Worm (Caenorhabditis elegans) whole organism, late embryonic: ENCODE data around the gene atgl-1.

Experiments used
- K09A11.1 ChIP-seq: sonication (generic microtip); optimal IDR thresholded peaks from 2 replicates; lab custom pipeline; 2017; ENCODE audit warnings: antibody characterized with exemption, mild to moderate bottlenecking, missing genetic modification characterization, missing compliant biosample characterization; ENCODE audit not compliant: insufficient read depth
- Y22D7AL.16 ChIP-seq: sonication (generic microtip); optimal IDR thresholded peaks from 2 replicates; lab custom pipeline; 2016; ENCODE audit warnings: missing genetic modification characterization, missing compliant biosample characterization
- ahr-1 ChIP-seq: sonication (generic microtip); optimal IDR thresholded peaks from 2 replicates; lab custom pipeline; 2016; ENCODE audit warnings: missing genetic modification characterization, missing compliant biosample characterization
- ceh-14 ChIP-seq: sonication (generic microtip); optimal IDR thresholded peaks from 2 replicates; lab custom pipeline; 2016; ENCODE audit warnings: missing genotype, missing genetic modification characterization, missing compliant biosample characterization
- ceh-18 ChIP-seq: sonication (generic microtip); optimal IDR thresholded peaks from 2 replicates; lab custom pipeline; 2016; ENCODE audit warnings: missing genetic modification characterization, missing compliant biosample characterization
- ceh-19 ChIP-seq: fragments of 200-800 bp; sonication (Bioruptor generic); optimal IDR thresholded peaks from 2 replicates; lab custom pipeline; 2018; ENCODE audit warnings: mild to moderate bottlenecking, missing genetic modification characterization, missing compliant biosample characterization
- ceh-22 ChIP-seq: sonication (generic microtip); optimal IDR thresholded peaks from 2 replicates; lab custom pipeline; 2017; ENCODE audit warnings: missing biosample characterization, missing genetic modification characterization
- ceh-31 ChIP-seq: sonication (generic microtip); optimal IDR thresholded peaks from 2 replicates; lab custom pipeline; 2016; ENCODE audit warnings: missing genetic modification characterization, missing compliant biosample characterization
- ceh-34 ChIP-seq: sonication (generic microtip); optimal IDR thresholded peaks from 2 replicates; lab custom pipeline; 2016; ENCODE audit warnings: mild to moderate bottlenecking, missing genetic modification characterization, missing compliant biosample characterization
- ceh-6 ChIP-seq: fragments of 200-800 bp; sonication (Bioruptor generic); optimal IDR thresholded peaks from 2 replicates; lab custom pipeline; 2018; ENCODE audit warnings: mild to moderate bottlenecking, missing genetic modification characterization, missing compliant biosample characterization
- che-1 ChIP-seq: sonication (generic microtip); optimal IDR thresholded peaks from 2 replicates; lab custom pipeline; 2016; ENCODE audit warnings: mild to moderate bottlenecking, missing genetic modification characterization, missing compliant biosample characterization
- dve-1 ChIP-seq: sonication (generic microtip); optimal IDR thresholded peaks from 2 replicates; lab custom pipeline; 2017; ENCODE audit warnings: antibody characterized with exemption, mild to moderate bottlenecking, missing genetic modification characterization, missing compliant biosample characterization
- elt-2 ChIP-seq: sonication (generic microtip); optimal IDR thresholded peaks from 2 replicates; lab custom pipeline; 2016; ENCODE audit warnings: missing genetic modification reagents, missing genetic modification characterization, missing compliant biosample characterization
- eyg-1 ChIP-seq: sonication (generic microtip); optimal IDR thresholded peaks from 2 replicates; lab custom pipeline; 2016; ENCODE audit warnings: missing genotype, missing genetic modification characterization, missing compliant biosample characterization
- fkh-6 ChIP-seq: sonication (generic microtip); optimal IDR thresholded peaks from 2 replicates; lab custom pipeline; 2016; ENCODE audit warnings: missing genetic modification characterization, missing compliant biosample characterization
- hlh-13 ChIP-seq: fragments of 200-800 bp; sonication (Bioruptor generic); optimal IDR thresholded peaks from 2 replicates; lab custom pipeline; 2018; ENCODE audit warnings: mild to moderate bottlenecking, missing genetic modification characterization, missing compliant biosample characterization
- hlh-15 ChIP-seq: sonication (generic microtip); optimal IDR thresholded peaks from 2 replicates; lab custom pipeline; 2016; ENCODE audit warnings: missing genetic modification characterization, missing compliant biosample characterization
- hlh-30 ChIP-seq: sonication (generic microtip); optimal IDR thresholded peaks from 2 replicates; lab custom pipeline; 2017; ENCODE audit warnings: antibody characterized with exemption, missing genetic modification characterization, missing compliant biosample characterization; ENCODE audit not compliant: insufficient read depth
- hlh-6 ChIP-seq: sonication (generic microtip); optimal IDR thresholded peaks from 2 replicates; lab custom pipeline; 2016; ENCODE audit warnings: missing genotype, missing genetic modification characterization, missing compliant biosample characterization
- hlh-8 ChIP-seq: sonication (generic microtip); optimal IDR thresholded peaks from 2 replicates; lab custom pipeline; 2016; ENCODE audit warnings: missing genotype, missing genetic modification characterization, missing compliant biosample characterization
- lim-6 ChIP-seq: sonication (generic microtip); optimal IDR thresholded peaks from 2 replicates; lab custom pipeline; 2016; ENCODE audit warnings: missing genetic modification characterization, missing compliant biosample characterization
- lin-11 ChIP-seq: fragments of 200-800 bp; sonication (Bioruptor generic); optimal IDR thresholded peaks from 2 replicates; lab custom pipeline; 2018; ENCODE audit warnings: mild to moderate bottlenecking, missing genetic modification characterization, missing compliant biosample characterization
- madf-2 ChIP-seq: sonication (generic microtip); optimal IDR thresholded peaks from 2 replicates; lab custom pipeline; 2017; ENCODE audit warnings: missing genetic modification characterization, missing compliant biosample characterization
- nfya-1 ChIP-seq: sonication (generic microtip); optimal IDR thresholded peaks from 2 replicates; lab custom pipeline; 2017; ENCODE audit warnings: missing genetic modification characterization, mild to moderate bottlenecking, missing compliant biosample characterization, antibody characterized with exemption, moderate library complexity
- nhr-11 ChIP-seq: fragments of 150-350 bp; optimal IDR thresholded peaks from 2 replicates; lab custom pipeline; 2014; ENCODE audit warnings: missing biosample characterization, missing genetic modification characterization
- nhr-232 ChIP-seq: sonication (generic microtip); optimal IDR thresholded peaks from 2 replicates; lab custom pipeline; 2016; ENCODE audit warnings: missing genetic modification characterization, missing compliant biosample characterization
- pat-9 ChIP-seq: fragments of 200-800 bp; sonication (Bioruptor generic); optimal IDR thresholded peaks from 2 replicates; lab custom pipeline; 2018; ENCODE audit warnings: mild to moderate bottlenecking, missing genetic modification characterization, moderate library complexity, missing compliant biosample characterization
- pax-1 ChIP-seq: fragments of 150-350 bp; optimal IDR thresholded peaks from 2 replicates; lab custom pipeline; 2014; ENCODE audit warnings: missing biosample characterization, missing genetic modification characterization
- pha-2 ChIP-seq: sonication (generic microtip); optimal IDR thresholded peaks from 2 replicates; lab custom pipeline; 2017; ENCODE audit warnings: mild to moderate bottlenecking, missing genetic modification characterization, missing compliant biosample characterization
- pros-1 ChIP-seq: fragments of 150-350 bp; optimal IDR thresholded peaks from 2 replicates; lab custom pipeline; 2014; ENCODE audit warnings: missing biosample characterization, missing genetic modification reagents, missing genetic modification characterization
- ref-2 ChIP-seq: sonication (generic microtip); optimal IDR thresholded peaks from 2 replicates; lab custom pipeline; 2016; ENCODE audit warnings: missing genetic modification characterization, missing compliant biosample characterization
- rnt-1 ChIP-seq: sonication (generic microtip); optimal IDR thresholded peaks from 2 replicates; lab custom pipeline; 2016; ENCODE audit warnings: missing genetic modification characterization, missing compliant biosample characterization
- sdc-2 ChIP-seq: sonication (generic microtip); optimal IDR thresholded peaks from 2 replicates; lab custom pipeline; 2016; ENCODE audit warnings: missing genotype, missing genetic modification characterization, missing compliant biosample characterization
- syd-9 ChIP-seq: sonication (generic microtip); optimal IDR thresholded peaks from 2 replicates; lab custom pipeline; 2016; ENCODE audit warnings: mild to moderate bottlenecking, missing genetic modification characterization, moderate library complexity, missing compliant biosample characterization
- tbx-2 ChIP-seq: sonication (generic microtip); optimal IDR thresholded peaks from 2 replicates; lab custom pipeline; 2016; ENCODE audit warnings: missing genetic modification characterization, missing compliant biosample characterization
- ttx-3 ChIP-seq: sonication (generic microtip); optimal IDR thresholded peaks from 2 replicates; lab custom pipeline; 2016; ENCODE audit warnings: missing genetic modification reagents, missing genetic modification characterization, missing compliant biosample characterization
- unc-42 ChIP-seq: sonication (generic microtip); optimal IDR thresholded peaks from 2 replicates; lab custom pipeline; 2016; ENCODE audit warnings: missing genotype, missing genetic modification characterization, missing compliant biosample characterization
- unc-55 ChIP-seq: sonication (generic microtip); optimal IDR thresholded peaks from 2 replicates; lab custom pipeline; 2017; ENCODE audit warnings: missing biosample characterization, missing genetic modification reagents, missing genetic modification characterization
- unc-86 ChIP-seq: sonication (generic microtip); optimal IDR thresholded peaks from 2 replicates; lab custom pipeline; 2016; ENCODE audit warnings: missing genetic modification characterization, missing compliant biosample characterization
- zip-5 ChIP-seq: sonication (generic microtip); optimal IDR thresholded peaks from 2 replicates; lab custom pipeline; 2016; ENCODE audit warnings: missing genetic modification characterization, missing compliant biosample characterization
- ztf-16 ChIP-seq: sonication (generic microtip); optimal IDR thresholded peaks from 2 replicates; lab custom pipeline; 2017; ENCODE audit warnings: missing genetic modification characterization, missing compliant biosample characterization

Gene atgl-1

DNA sequence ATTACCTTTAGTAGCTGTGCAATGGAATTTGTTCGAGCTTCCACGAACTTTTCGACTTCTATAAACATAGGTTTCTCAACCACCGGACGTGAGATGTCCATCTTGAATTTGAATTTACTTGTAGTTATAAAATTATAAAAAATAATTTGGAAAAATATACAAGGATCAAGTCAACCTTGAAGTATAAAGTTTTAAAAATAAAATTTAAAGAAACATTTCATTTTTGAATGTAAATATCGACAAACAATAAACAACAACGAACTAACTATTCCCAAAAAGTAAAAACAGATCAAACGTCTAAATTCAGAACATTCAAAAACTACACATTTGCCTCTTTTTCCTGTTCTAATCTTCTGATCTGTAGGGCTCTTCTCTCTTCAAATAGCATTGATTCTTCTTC is 11.6 kb upstream of the atgl-1 start, which contains the start of gene popl-1:
Gene popl-1 (minus strand): TSS at position 101 of the 400 bp plus-strand sequence.
- TF ChIP-seq sdc-2 (tag; lab: Kevin White, UChicago) (no peak), lim-6 (no peak), fkh-6 (tag; lab: Kevin White, UChicago) (no peak), ceh-6 (GFP tag; lab: Kevin White, UChicago) (no peak), dve-1 (tag; lab: Kevin White, UChicago) (no peak), lin-11 (no peak), ztf-16 (no peak), eyg-1 (tag; lab: Kevin White, UChicago) (no peak), pat-9 (tag; lab: Kevin White, UChicago) (no peak), ceh-14 (tag; lab: Kevin White, UChicago) (no peak), unc-42 (tag; lab: Kevin White, UChicago) (no peak), K09A11.1 (tag; lab: Kevin White, UChicago) (no peak), pax-1 (tag; lab: Kevin White, UChicago) (no peak), ahr-1 (no peak), rnt-1 (tag; lab: Kevin White, UChicago) (no peak), nhr-11 (tag; lab: Kevin White, UChicago) (no peak), tbx-2 (no peak), madf-2 (tag; lab: Kevin White, UChicago) (no peak), pha-2 (tag; lab: Kevin White, UChicago) (no peak)

ce11 chrIII:6427205-6427604 is 7.9 kb upstream of the atgl-1 start, which contains the start of gene C05D11.8:
TSS of gene C05D11.8 (minus strand) at chrIII:6427305.
- TF ChIP-seq syd-9 (tag; lab: Kevin White, UChicago) (no peak), nhr-232 (tag; lab: Kevin White, UChicago) (no peak), hlh-6 (no peak), rnt-1 (tag; lab: Kevin White, UChicago) (no peak), ceh-22 (tag; lab: Kevin White, UChicago) (no peak), elt-2 (tag; lab: Kevin White, UChicago) (no peak), hlh-13 (GFP tag; lab: Kevin White, UChicago) (no peak), lin-11 (no peak), pax-1 (tag; lab: Kevin White, UChicago) (no peak)

ce11 chrIII:6422721-6423120 is 3.5 kb upstream of the atgl-1 start:
- no peak for TF ChIP-seq zip-5
- TF ChIP-seq ceh-22 (tag; lab: Kevin White, UChicago), result no peak
- no peak for TF ChIP-seq madf-2 (tag; lab: Kevin White, UChicago)
- no peak for TF ChIP-seq pros-1

DNA sequence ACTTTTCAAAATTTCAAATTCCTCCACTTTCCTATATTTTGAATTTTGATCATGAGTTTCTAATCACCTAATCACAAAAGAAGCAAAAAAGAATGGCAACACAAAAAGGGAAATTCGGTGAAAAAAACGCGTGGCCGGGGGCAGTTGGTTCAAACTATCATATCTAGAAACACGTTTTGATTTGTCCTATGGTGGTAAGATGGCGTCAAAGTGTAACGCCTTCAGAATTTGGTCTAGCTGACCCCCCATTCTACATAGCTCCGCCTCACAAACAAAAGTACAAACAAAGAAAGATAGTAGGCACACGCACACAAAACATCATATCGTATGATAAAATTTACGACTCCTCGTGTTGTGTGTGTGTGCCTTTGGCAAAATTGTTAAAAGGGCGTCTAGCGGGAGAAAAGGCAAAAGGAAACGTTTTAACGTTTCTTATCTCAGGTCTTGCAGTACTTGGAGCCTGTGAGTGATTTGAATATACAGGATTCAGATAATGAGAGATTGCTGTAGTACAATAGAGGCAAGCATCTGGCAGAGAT is 2.8 kb upstream of the atgl-1 start:
- no peak for TF ChIP-seq hlh-8
- TF ChIP-seq elt-2 (tag; lab: Kevin White, UChicago), result peak; percentile 49
- TF ChIP-seq sdc-2 (tag; lab: Kevin White, UChicago), result no peak

DNA sequence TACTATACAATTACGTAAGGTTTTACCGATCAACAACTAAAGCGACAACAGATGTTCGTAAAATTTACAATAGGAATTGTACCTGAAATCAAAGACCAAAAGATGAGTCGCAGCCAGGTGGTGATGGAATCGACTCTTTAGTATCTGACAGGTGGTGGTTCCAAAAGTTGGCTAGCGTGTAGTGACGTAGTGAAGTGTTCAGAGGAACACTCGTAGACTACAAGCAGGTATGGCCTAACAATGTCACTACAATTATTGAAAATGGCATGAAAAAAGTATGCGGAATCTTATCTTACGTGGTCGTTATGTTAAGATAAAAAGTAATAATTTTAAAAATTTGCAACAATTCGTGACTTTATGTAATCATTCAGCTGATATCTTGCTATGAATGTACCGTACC is 2.2 kb upstream of the atgl-1 start:
- TF ChIP-seq ttx-3 (tag; lab: Kevin White, UChicago) (no peak), ceh-14 (tag; lab: Kevin White, UChicago) (no peak), Y22D7AL.16 (tag; lab: Kevin White, UChicago) (no peak), rnt-1 (tag; lab: Kevin White, UChicago) (no peak), nfya-1 (tag; lab: Kevin White, UChicago) (no peak), unc-55 (GFP tag; lab: Kevin White, UChicago) (no peak)

DNA sequence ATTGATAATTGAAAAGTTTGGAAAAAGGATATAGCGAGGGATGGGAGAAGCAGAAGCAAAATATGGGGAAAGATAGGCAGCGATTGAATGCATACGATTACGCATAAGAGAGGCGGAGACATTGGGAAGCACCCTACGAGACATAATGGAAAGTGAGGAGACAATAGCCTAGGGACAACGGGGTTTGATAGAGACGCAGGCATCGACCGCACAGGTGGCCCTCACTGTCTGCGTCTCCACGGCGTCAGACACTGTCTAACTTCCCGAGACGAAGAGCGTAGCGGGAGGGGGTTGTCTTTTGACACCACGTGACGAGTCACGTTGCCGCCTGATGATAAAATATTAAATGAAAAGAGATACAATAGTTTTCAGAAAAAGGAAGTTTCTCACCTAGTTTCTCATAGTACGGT is 1.7 kb upstream of the atgl-1 start:
- TF ChIP-seq pros-1, result peak; percentile 54
- peak; percentile 65 for TF ChIP-seq ceh-31 (tag; lab: Kevin White, UChicago)
- TF ChIP-seq ttx-3 (tag; lab: Kevin White, UChicago), result no peak
- peak; percentile 9 for TF ChIP-seq ceh-14 (tag; lab: Kevin White, UChicago)
- TF ChIP-seq ceh-34 (tag; lab: Kevin White, UChicago), result peak; percentile 27
- peak; percentile 53 for TF ChIP-seq rnt-1 (tag; lab: Kevin White, UChicago)
- peak; percentile 57 for TF ChIP-seq tbx-2
- TF ChIP-seq ztf-16, result no peak
- no peak for TF ChIP-seq hlh-15 (tag; lab: Kevin White, UChicago)
- no peak for TF ChIP-seq che-1 (tag; lab: Kevin White, UChicago)
- TF ChIP-seq ceh-18 (tag; lab: Kevin White, UChicago), result peak; percentile 46
- TF ChIP-seq zip-5, result no peak
- peak; percentile 62 for TF ChIP-seq nfya-1 (tag; lab: Kevin White, UChicago)
- no peak for TF ChIP-seq unc-86 (tag; lab: Kevin White, UChicago)
- peak; percentile 88 for TF ChIP-seq unc-55 (GFP tag; lab: Kevin White, UChicago)
- TF ChIP-seq hlh-30 (tag; lab: Kevin White, UChicago), result peak; percentile 96
- no peak for TF ChIP-seq ceh-19 (GFP tag; lab: Kevin White, UChicago)
- peak; percentile 17 for TF ChIP-seq ref-2
